Fruit fly (Drosophila melanogaster): ENCODE results near the gene Xrp1.

Xrp1 gene

DNA sequence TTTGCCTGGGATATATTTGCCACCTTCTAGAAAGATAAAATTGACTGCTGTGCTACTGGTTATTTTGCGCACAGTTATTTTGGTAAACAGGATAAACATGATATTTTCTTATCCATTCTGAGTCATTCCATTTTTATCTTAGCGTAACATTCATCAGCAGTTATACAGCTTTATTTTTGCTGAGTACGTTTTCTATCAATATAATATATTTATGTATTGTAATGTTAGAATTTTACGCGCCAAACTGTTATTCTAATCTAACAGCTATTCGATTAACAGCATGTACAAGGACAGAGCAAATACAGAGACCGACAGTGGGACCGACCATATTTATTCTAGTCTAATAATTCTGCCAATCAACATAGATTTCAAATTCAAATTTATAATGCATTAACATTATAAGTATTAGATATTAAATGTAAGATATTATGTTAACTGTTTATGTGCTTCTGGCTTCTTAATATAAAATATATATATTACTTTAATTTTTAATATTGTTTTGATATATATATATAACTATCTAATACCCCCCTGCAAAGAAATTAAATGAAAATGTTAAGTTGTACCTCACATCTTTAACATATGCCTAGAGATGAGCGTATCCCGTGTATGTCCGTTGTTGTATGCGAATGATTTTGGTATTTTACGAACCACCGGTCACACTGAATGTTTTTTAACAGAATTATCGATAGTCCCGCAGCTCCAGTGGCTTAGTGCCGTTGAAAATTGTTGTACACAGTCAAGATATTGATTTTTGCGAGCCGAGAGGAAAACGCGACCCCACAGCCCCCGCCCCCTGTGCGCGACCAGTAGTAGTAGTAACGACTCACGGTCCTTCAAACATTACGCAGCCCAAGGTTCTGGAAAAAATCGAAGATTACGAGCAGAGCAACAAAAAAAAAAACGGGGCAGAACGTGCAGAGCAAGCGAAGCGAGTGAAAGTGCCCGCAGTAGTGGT is 8.6 kb upstream of the Xrp1 start, which contains the start of gene EndoA (continued):
- no peak for TF ChIP-seq wor (GFP tag; IDR thresholded peaks at IDR 0.05)
- peak; percentile 95 for TF ChIP-seq MESR4 (GFP tag; optimal IDR thresholded peaks at IDR 0.05)
- peak; percentile 57 for TF ChIP-seq vvl (GFP tag; IDR thresholded peaks at IDR 0.05)
- TF ChIP-seq schlank (tag; optimal IDR thresholded peaks at IDR 0.05) = no peak
- no peak for TF ChIP-seq CG8478 (optimal IDR thresholded peaks at IDR 0.05)
- TF ChIP-seq Ada2b (GFP tag; IDR thresholded peaks at IDR 0.05) = peak; percentile 27; the same call in 1 of the 2 replicates
- TF ChIP-seq Mad (GFP tag; optimal IDR thresholded peaks at IDR 0.05) = no peak
- TF ChIP-seq Sin3A (optimal IDR thresholded peaks at IDR 0.05) = peak; percentile 18
- peak; percentile 81 for TF ChIP-seq Med (GFP tag)
- TF ChIP-seq CG17328 (GFP tag; IDR thresholded peaks at IDR 0.05) = no peak
- no peak for TF ChIP-seq peb (GFP tag; IDR thresholded peaks at IDR 0.05)
- peak; percentile 24; the same call in 1 of the 2 replicates for TF ChIP-seq NFAT (GFP tag; IDR thresholded peaks at IDR 0.05)
- no peak for TF ChIP-seq CG15011 (GFP tag; optimal IDR thresholded peaks at IDR 0.05)
- TF ChIP-seq Spps (tag; optimal IDR thresholded peaks at IDR 0.05) = no peak
- peak; percentile 21; the same call in 1 of the 2 replicates for TF ChIP-seq CG2129 (GFP tag; IDR thresholded peaks at IDR 0.05; ENCODE audit: partially characterized antibody)
- TF ChIP-seq CG16813 (GFP tag; IDR thresholded peaks at IDR 0.05; ENCODE audit: partially characterized antibody) = peak; percentile 82
- TF ChIP-seq vnd (GFP tag; IDR thresholded peaks at IDR 0.05; ENCODE audit: partially characterized antibody) = peak; percentile 64
- TF ChIP-seq pb (GFP tag; optimal IDR thresholded peaks at IDR 0.05) = no peak
- no peak for TF ChIP-seq CG9817 (tag; optimal IDR thresholded peaks at IDR 0.05)
- no peak for TF ChIP-seq trh (GFP tag; optimal IDR thresholded peaks at IDR 0.05)
- TF ChIP-seq grn (GFP tag; optimal IDR thresholded peaks at IDR 0.05) = no peak
- TF ChIP-seq Fer2 (tag; optimal IDR thresholded peaks at IDR 0.05) = no peak
- TF ChIP-seq CG13296 (GFP tag; optimal IDR thresholded peaks at IDR 0.05) = peak; percentile 14
- TF ChIP-seq Aef1 (GFP tag; IDR thresholded peaks at IDR 0.05) = no peak
- TF ChIP-seq Nf-YB (GFP tag; optimal IDR thresholded peaks at IDR 0.05) = no peak
- TF ChIP-seq MTF-1 (GFP tag; optimal IDR thresholded peaks at IDR 0.05; ENCODE audit: borderline replicate concordance) = no peak
- TF ChIP-seq CG3838 (GFP tag; optimal IDR thresholded peaks at IDR 0.05) = peak; percentile 32
- TF ChIP-seq sima (GFP tag; optimal IDR thresholded peaks at IDR 0.05) = no peak
- peak; percentile 56 for TF ChIP-seq Lhr (GFP tag; optimal IDR thresholded peaks at IDR 0.05)
- no peak for TF ChIP-seq CG31224 (GFP tag; IDR thresholded peaks at IDR 0.05)
- no peak for TF ChIP-seq CG7928 (GFP tag; optimal IDR thresholded peaks at IDR 0.05)
- peak; percentile 44 for TF ChIP-seq gcm (GFP tag; optimal IDR thresholded peaks at IDR 0.05)
- peak; percentile 53 for TF ChIP-seq Dp (GFP tag; optimal IDR thresholded peaks at IDR 0.05)
- TF ChIP-seq CG18011 (GFP tag; optimal IDR thresholded peaks at IDR 0.05) = no peak
- TF ChIP-seq zen2 (GFP tag; IDR thresholded peaks at IDR 0.05; ENCODE audit: partially characterized antibody) = peak; percentile 41; the same call in 1 of the 3 replicates
- peak; percentile 65 for TF ChIP-seq CoRest (tag; optimal IDR thresholded peaks at IDR 0.05)
- no peak for TF ChIP-seq Tbp (GFP tag; optimal IDR thresholded peaks at IDR 0.05)
- no peak for TF ChIP-seq CG14965 (GFP tag; optimal IDR thresholded peaks at IDR 0.05; ENCODE audit: borderline replicate concordance)
- no peak for TF ChIP-seq insv (GFP tag; optimal IDR thresholded peaks at IDR 0.05)
- TF ChIP-seq slou (GFP tag; optimal IDR thresholded peaks at IDR 0.05) = no peak
- TF ChIP-seq CG1602 (GFP tag; optimal IDR thresholded peaks at IDR 0.05) = peak; percentile 2
- no peak for TF ChIP-seq NfI (GFP tag; optimal IDR thresholded peaks at IDR 0.05)
- TF ChIP-seq CG11247 (GFP tag; IDR thresholded peaks at IDR 0.05) = no peak
- no peak for TF ChIP-seq CG10565 (GFP tag; optimal IDR thresholded peaks at IDR 0.05)
- TF ChIP-seq org-1 (GFP tag; optimal IDR thresholded peaks at IDR 0.05) = no peak
- TF ChIP-seq gce (GFP tag; IDR thresholded peaks at IDR 0.05) = no peak
- 0 out of 2 replicates have a peak, but pooled peaks have one; percentile 19 for TF ChIP-seq gsb (GFP tag; IDR thresholded peaks at IDR 0.05)
- TF ChIP-seq CG11723 (GFP tag; optimal IDR thresholded peaks at IDR 0.05) = no peak
- TF ChIP-seq CG8359 (GFP tag; optimal IDR thresholded peaks at IDR 0.05; ENCODE audit: borderline replicate concordance) = no peak

Data from whole organism, embryonic.